Worm (Caenorhabditis elegans) whole organism, L4/young adult: ENCODE results near the gene gtap-2.

ENCODE experiments used
- W03F9.2 ChIP-seq: fragments of 150-350 bp; optimal IDR thresholded peaks from 2 replicates; lab custom pipeline; 2014; ENCODE audit warnings: missing biosample characterization, missing genetic modification characterization
- dao-5 ChIP-seq: sonication (generic microtip); optimal IDR thresholded peaks from 2 replicates; lab custom pipeline; 2016; ENCODE audit warnings: missing genotype, missing genetic modification characterization, moderate library complexity, missing compliant biosample characterization
- him-1 ChIP-seq: sonication (generic microtip); optimal IDR thresholded peaks from 2 replicates; lab custom pipeline; 2016; ENCODE audit warnings: missing genotype, missing genetic modification reagents, missing genetic modification characterization, missing compliant biosample characterization

DNA sequence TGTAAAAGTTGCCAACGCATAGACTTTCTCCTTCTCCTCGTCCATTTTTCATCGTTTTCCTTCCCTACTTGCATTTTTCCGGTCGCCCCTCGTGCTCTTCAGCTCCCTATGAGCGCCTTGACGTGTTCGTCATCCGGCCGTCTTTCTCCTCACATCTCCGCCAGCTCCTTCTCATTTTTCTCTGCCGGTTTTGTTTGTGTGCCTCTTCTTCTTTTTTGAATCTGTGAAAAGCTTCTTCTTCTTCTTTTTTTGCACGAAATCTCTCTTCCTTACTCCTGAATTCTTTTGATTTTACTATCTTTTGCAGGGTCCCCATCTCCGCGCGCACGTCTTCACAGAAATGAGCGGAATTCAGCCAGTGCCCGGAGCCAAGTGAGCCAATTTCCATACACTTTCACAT, 43.2 kb downstream of the gtap-2 start, which contains the start of gene K11H3.3:
- TF ChIP-seq him-1 (tag; lab: Kevin White, UChicago) (no peak), dao-5 (no peak), W03F9.2 (tag; lab: Kevin White, UChicago) (no peak)
